Fruit fly (Drosophila melanogaster): ENCODE results near the gene CG32284.
A peak's percentile ranks its signal among the peaks of the same experiment; 100 is the strongest.

The CG32284 gene

DNA sequence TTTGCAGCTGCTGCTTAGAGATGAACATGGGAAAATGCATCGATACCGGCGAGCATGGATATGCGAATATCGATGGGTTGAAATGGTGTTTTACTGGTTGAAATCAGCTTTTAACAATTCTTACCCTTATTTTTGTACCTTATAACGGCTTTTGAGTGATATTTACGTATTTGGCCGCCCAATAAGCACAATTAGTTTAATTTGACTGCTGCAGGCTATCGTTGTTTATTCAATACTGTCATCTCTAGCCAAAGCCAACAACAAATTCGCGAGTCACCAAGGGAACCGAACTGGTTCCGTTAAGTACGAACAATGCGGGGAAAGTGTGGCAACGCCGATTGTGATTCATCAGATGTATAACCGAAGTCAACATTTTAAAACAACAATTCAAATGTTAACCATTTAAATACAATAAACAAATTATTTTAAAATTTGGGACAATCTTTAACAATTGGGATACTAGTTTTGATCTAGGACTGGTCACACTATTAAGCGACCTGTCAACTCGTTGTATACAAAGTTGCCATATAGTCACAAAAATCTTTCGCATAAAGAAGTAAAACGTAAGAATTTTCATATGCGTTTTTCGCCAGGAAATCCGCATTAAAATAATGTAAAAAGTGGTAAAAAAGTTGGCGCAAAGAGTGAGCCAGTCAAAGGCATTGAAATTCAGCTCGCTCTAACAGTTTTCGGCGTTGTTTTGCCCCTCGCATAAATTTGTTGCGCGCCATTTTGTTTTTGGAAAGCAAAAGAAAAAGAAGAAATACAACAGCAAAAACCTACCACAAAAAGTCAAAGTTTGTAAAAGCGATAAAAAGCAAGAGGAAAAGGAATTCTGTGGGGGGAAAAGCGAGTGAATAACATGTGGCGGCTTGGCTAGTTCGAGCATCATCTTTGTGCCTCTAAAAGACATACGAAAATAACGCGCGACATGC is 38.1 kb upstream of the CG32284 start, which contains the start of the genes Usp5 and BtbVII:
TSS of gene Usp5 (minus strand) at position 234 of the 935 bp plus-strand sequence.
TSS of gene BtbVII (plus strand) at position 522 of the 935 bp plus-strand sequence.
- TF ChIP-seq br (GFP tag; optimal IDR thresholded peaks at IDR 0.05), result peak; percentile 76
- no peak for TF ChIP-seq dl (GFP tag; optimal IDR thresholded peaks at IDR 0.05; ENCODE audit: insufficient read depth in 1 of 2, partially characterized antibody in 2 of 2)
- peak; percentile 69 for TF ChIP-seq OdsH (GFP tag; optimal IDR thresholded peaks at IDR 0.05)
- TF ChIP-seq usp (GFP tag; optimal IDR thresholded peaks at IDR 0.05), result no peak
- peak; percentile 30 for TF ChIP-seq Hr83 (GFP tag; optimal IDR thresholded peaks at IDR 0.05; ENCODE audit: poor library complexity, severe bottlenecking)
- TF ChIP-seq dsf (GFP tag; optimal IDR thresholded peaks at IDR 0.05; ENCODE audit: borderline replicate concordance), result peak; percentile 16
- peak; percentile 26 for TF ChIP-seq psq (GFP tag; optimal IDR thresholded peaks at IDR 0.05)
- peak; percentile 58 for TF ChIP-seq fru (GFP tag; optimal IDR thresholded peaks at IDR 0.05)
- peak in 1 of 2 experiments; percentile 76 for TF ChIP-seq foxo (GFP tag; optimal IDR thresholded peaks at IDR 0.05)
- TF ChIP-seq CG32264 (GFP tag; optimal IDR thresholded peaks at IDR 0.05), result peak; percentile 6
- TF ChIP-seq Abd-B (GFP tag; optimal IDR thresholded peaks at IDR 0.05), result no peak
- TF ChIP-seq ey (GFP tag; optimal IDR thresholded peaks at IDR 0.05), result peak; percentile 65
- peak; percentile 59 for TF ChIP-seq HLH106 (tag; optimal IDR thresholded peaks at IDR 0.05)
- peak; percentile 65 for TF ChIP-seq Jra (GFP tag; optimal IDR thresholded peaks at IDR 0.05)
- no peak for TF ChIP-seq Mio (GFP tag; optimal IDR thresholded peaks at IDR 0.05)
- no peak for TF ChIP-seq Hr78 (GFP tag; optimal IDR thresholded peaks at IDR 0.05)
- no peak for TF ChIP-seq Rel (GFP tag; optimal IDR thresholded peaks at IDR 0.05)
- TF ChIP-seq Rel (tag; optimal IDR thresholded peaks at IDR 0.05), result peak; percentile 2
- TF ChIP-seq sv (GFP tag; optimal IDR thresholded peaks at IDR 0.05), result peak; percentile 22
- TF ChIP-seq jim (GFP tag; optimal IDR thresholded peaks at IDR 0.05), result no peak
- peak; percentile 44 for TF ChIP-seq Sp1 (GFP tag; optimal IDR thresholded peaks at IDR 0.05)
- TF ChIP-seq pan (optimal IDR thresholded peaks at IDR 0.05), result no peak
- no peak for TF ChIP-seq CrebA (GFP tag; optimal IDR thresholded peaks at IDR 0.05; ENCODE audit: borderline replicate concordance)
- no peak for TF ChIP-seq N (GFP tag; optimal IDR thresholded peaks at IDR 0.05)
- TF ChIP-seq GATAd (GFP tag; optimal IDR thresholded peaks at IDR 0.05), result no peak
- TF ChIP-seq woc (GFP tag; optimal IDR thresholded peaks at IDR 0.05), result no peak
- no peak for TF ChIP-seq sage (GFP tag; optimal IDR thresholded peaks at IDR 0.05)
- TF ChIP-seq Dfd (GFP tag; optimal IDR thresholded peaks at IDR 0.05), result no peak
- TF ChIP-seq lola (GFP tag; optimal IDR thresholded peaks at IDR 0.05), result no peak
- TF ChIP-seq Dif (GFP tag; optimal IDR thresholded peaks at IDR 0.05; ENCODE audit: partially characterized antibody), result no peak
- TF ChIP-seq Myc (optimal IDR thresholded peaks at IDR 0.05), result no peak
- no peak for TF ChIP-seq Hnf4 (GFP tag; optimal IDR thresholded peaks at IDR 0.05)
- TF ChIP-seq dmrt93B (GFP tag; optimal IDR thresholded peaks at IDR 0.05), result no peak
- no peak for TF ChIP-seq tai (GFP tag; optimal IDR thresholded peaks at IDR 0.05)
- peak; percentile 68 for TF ChIP-seq rgr (GFP tag; optimal IDR thresholded peaks at IDR 0.05)
- TF ChIP-seq h (GFP tag; optimal IDR thresholded peaks at IDR 0.05), result peak; percentile 72
- peak; percentile 12 for TF ChIP-seq CG9705 (GFP tag; optimal IDR thresholded peaks at IDR 0.05)
- TF ChIP-seq Vsx2 (GFP tag; optimal IDR thresholded peaks at IDR 0.05; ENCODE audit: partially characterized antibody), result no peak
- TF ChIP-seq brk (GFP tag; optimal IDR thresholded peaks at IDR 0.05), result no peak
